Worm (Caenorhabditis elegans): ENCODE results near the gene col-108.

The col-108 gene

ce11 chrIV:1763452-1763851, 4.9 kb upstream of the col-108 start:
- TF ChIP-seq madf-9 (GFP tag; conservative IDR thresholded peaks at IDR 0.05) (0 out of 2 replicates have a peak, but pooled peaks have one; percentile 22), zag-1 (tag; optimal IDR thresholded peaks at IDR 0.05) (no peak), Y48G9A.11 (GFP tag; IDR thresholded peaks at IDR 0.05) (peak; percentile 84), egl-27 (tag; optimal IDR thresholded peaks at IDR 0.05) (no peak), fkh-10 (GFP tag; optimal IDR thresholded peaks at IDR 0.05) (no peak), F49E8.2 (tag; optimal IDR thresholded peaks at IDR 0.05; ENCODE audit: borderline replicate concordance) (peak; percentile 82), Y5F2A.4 (GFP tag; optimal IDR thresholded peaks at IDR 0.05) (no peak), egl-43 (GFP tag; IDR thresholded peaks at IDR 0.05) (peak; percentile 78), zip-11 (GFP tag; IDR thresholded peaks at IDR 0.05) (no peak), snpc-1.2 (GFP tag; IDR thresholded peaks at IDR 0.05) (peak; percentile 75), lin-13 (GFP tag; optimal IDR thresholded peaks at IDR 0.05) (peak; percentile 5), ceh-32 (tag; optimal IDR thresholded peaks at IDR 0.05; ENCODE audit: poor library complexity) (no peak), F26F4.8 (GFP tag; conservative IDR thresholded peaks at IDR 0.05) (no peak), pha-4 (GFP tag; IDR thresholded peaks at IDR 0.05) (0 out of 2 replicates have a peak, but pooled peaks have one; percentile 30), pha-4 (tag; optimal IDR thresholded peaks at IDR 0.05) (no peak), unc-62 (GFP tag; optimal IDR thresholded peaks at IDR 0.05 in 1 of 2) (no peak), unc-62 (tag; optimal IDR thresholded peaks at IDR 0.05) (no peak), lin-38 (GFP tag; IDR thresholded peaks at IDR 0.05) (peak; percentile 87), lin-1 (GFP tag; IDR thresholded peaks at IDR 0.05) (no peak), php-3 (GFP tag; IDR thresholded peaks at IDR 0.05) (no peak), dmd-9 (GFP tag; IDR thresholded peaks at IDR 0.05) (no peak), mdt-29 (GFP tag; IDR thresholded peaks at IDR 0.05) (no peak), dmd-8 (GFP tag; IDR thresholded peaks at IDR 0.05) (peak; percentile 61; the same call in 1 of the 2 replicates), dve-1 (tag; optimal IDR thresholded peaks at IDR 0.05; ENCODE audit: insufficient read depth) (no peak), D1046.2 (GFP tag; IDR thresholded peaks at IDR 0.05) (no peak), daf-16 (GFP tag; optimal IDR thresholded peaks at IDR 0.05) (no peak), daf-16 (tag; optimal IDR thresholded peaks at IDR 0.05) (no peak), vab-7 (GFP tag; IDR thresholded peaks at IDR 0.05) (0 out of 2 replicates have a peak, but pooled peaks have one; percentile 26), set-16 (GFP tag; IDR thresholded peaks at IDR 0.05) (peak; percentile 93), saeg-2 (GFP tag; IDR thresholded peaks at IDR 0.05) (no peak), hmg-1.1 (GFP tag; IDR thresholded peaks at IDR 0.05) (no peak), ztf-11 (tag; optimal IDR thresholded peaks at IDR 0.05) (no peak), daf-12 (tag; optimal IDR thresholded peaks at IDR 0.05) (no peak), nhr-76 (tag; optimal IDR thresholded peaks at IDR 0.05) (no peak)

DNA sequence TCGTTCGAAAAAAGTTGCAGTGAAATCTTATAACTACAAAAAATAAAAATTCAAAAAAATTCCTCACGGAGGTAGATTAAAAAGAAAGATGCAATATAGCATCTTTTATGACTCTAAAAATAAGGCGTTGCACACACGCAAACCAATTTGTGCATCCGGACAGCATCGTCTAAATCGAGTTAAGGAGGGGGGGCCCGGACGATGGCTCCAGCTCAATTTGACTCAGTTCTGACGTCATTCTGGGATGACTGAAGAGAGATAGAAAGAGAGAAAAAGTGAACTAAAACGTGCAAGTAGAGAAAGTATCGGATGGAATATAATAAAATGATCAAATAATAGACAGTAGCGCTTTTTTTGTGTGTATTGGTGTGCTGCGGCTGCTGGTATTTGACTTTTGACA, 2.4 kb upstream of the col-108 start:
- no peak for TF ChIP-seq nhr-42 (GFP tag; IDR thresholded peaks at IDR 0.05)
- peak in 1 of 2 experiments; percentile 58 for TF ChIP-seq lsy-2 (tag; optimal IDR thresholded peaks at IDR 0.05)
- TF ChIP-seq mep-1 (tag; optimal IDR thresholded peaks at IDR 0.05), result peak; percentile 8
- peak in 1 of 2 experiments; percentile 38 for TF ChIP-seq hif-1 (tag; optimal IDR thresholded peaks at IDR 0.05)
- peak; percentile 76 for TF ChIP-seq ctbp-1 (GFP tag; IDR thresholded peaks at IDR 0.05)
- peak; percentile 89 for TF ChIP-seq aha-1 (tag)
- TF ChIP-seq fkh-10 (GFP tag; optimal IDR thresholded peaks at IDR 0.05), result peak; percentile 53
- TF ChIP-seq mdl-1 (tag; optimal IDR thresholded peaks at IDR 0.05), result peak in 1 of 2 experiments; percentile 27
- TF ChIP-seq ceh-62 (tag; optimal IDR thresholded peaks at IDR 0.05), result no peak
- TF ChIP-seq rbr-2 (tag; optimal IDR thresholded peaks at IDR 0.05), result peak; percentile 10
- TF ChIP-seq ces-1 (GFP tag; optimal IDR thresholded peaks at IDR 0.05), result peak; percentile 93
- TF ChIP-seq dmd-6 (GFP tag; IDR thresholded peaks at IDR 0.05), result 0 out of 2 replicates have a peak, but pooled peaks have one; percentile 17
- no peak for TF ChIP-seq daf-8 (GFP tag; IDR thresholded peaks at IDR 0.05)

Measured in whole organism, L4 larva.